Worm (Caenorhabditis elegans): Measurements from ENCODE around the gene nlp-21.

DNA sequence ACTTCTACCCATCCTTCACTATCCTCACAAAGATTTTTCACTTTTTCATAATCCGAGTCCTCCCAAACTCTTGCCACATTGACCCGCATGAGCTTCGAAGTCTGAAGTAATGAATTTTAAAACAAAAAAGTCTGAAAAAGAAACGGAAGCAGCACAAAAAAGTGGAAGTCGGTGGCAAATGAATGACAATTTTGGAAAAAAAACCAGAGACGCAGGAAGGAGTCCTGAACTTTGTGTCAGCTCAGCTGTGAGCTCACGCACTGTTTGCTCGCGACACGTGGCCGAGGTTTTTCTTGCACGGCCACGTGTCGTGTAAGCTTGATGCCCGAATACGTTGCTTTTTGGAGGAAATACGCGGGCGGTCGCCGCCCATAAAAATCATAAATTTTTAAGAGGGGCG lies 46.7 kb downstream of the nlp-21 start, which contains the start of gene T28D6.7:
- no peak for TF ChIP-seq ztf-29 (GFP tag; IDR thresholded peaks at IDR 0.05)
- no peak for TF ChIP-seq ref-1 (GFP tag; conservative IDR thresholded peaks at IDR 0.05)
- TF ChIP-seq T22C8.4 (GFP tag; IDR thresholded peaks at IDR 0.05), result no peak
- no peak for TF ChIP-seq ztf-23 (GFP tag; IDR thresholded peaks at IDR 0.05)
- no peak for TF ChIP-seq tab-1 (GFP tag; IDR thresholded peaks at IDR 0.05)
- TF ChIP-seq klf-2 (GFP tag; conservative IDR thresholded peaks at IDR 0.05), result no peak
- TF ChIP-seq med-1 (GFP tag; optimal IDR thresholded peaks at IDR 0.05; ENCODE audit: insufficient read depth), result no peak
- no peak for TF ChIP-seq flt-1 (GFP tag; IDR thresholded peaks at IDR 0.05)
- TF ChIP-seq cog-1 (tag; optimal IDR thresholded peaks at IDR 0.05), result no peak
